Worm (Caenorhabditis elegans) whole organism, L2 larva: ENCODE results near the gene F27C8.2.

ENCODE experiments used
- dmd-4 ChIP-seq: sonication (generic microtip); optimal IDR thresholded peaks from 2 replicates; lab custom pipeline; 2017; ENCODE audit warnings: missing biosample characterization, missing genetic modification characterization
- lsy-2 ChIP-seq, 2 experiments: fragments of 150-350 bp in 1 of 2; sonication (generic microtip) in 1 of 2; optimal IDR thresholded peaks; 2 replicates each; lab custom pipeline; 2014 to 2017; ENCODE audit warnings: missing biosample characterization in 2 of 2, missing genetic modification characterization in 2 of 2
- mab-5 ChIP-seq: fragments of 150-350 bp; optimal IDR thresholded peaks from 2 replicates; lab custom pipeline; 2014; ENCODE audit warnings: missing biosample characterization, missing genetic modification characterization
- mdl-1 ChIP-seq, 2 experiments: fragments of 150-350 bp in 1 of 2; sonication (generic microtip) in 1 of 2; optimal IDR thresholded peaks; 2 replicates each; lab custom pipeline; 2017; ENCODE audit warnings: missing biosample characterization in 2 of 2, missing genetic modification characterization in 2 of 2
- nhr-11 ChIP-seq: fragments of 150-350 bp; optimal IDR thresholded peaks from 2 replicates; lab custom pipeline; 2014; ENCODE audit warnings: missing biosample characterization, missing genetic modification characterization
- nhr-6 ChIP-seq: fragments of 150-350 bp; optimal IDR thresholded peaks from 2 replicates; lab custom pipeline; 2014; ENCODE audit warnings: missing biosample characterization, missing genetic modification characterization
- unc-39 ChIP-seq: fragments of 150-350 bp; optimal IDR thresholded peaks from 2 replicates; lab custom pipeline; 2014; ENCODE audit warnings: missing biosample characterization, missing genetic modification characterization
- zag-1 ChIP-seq: fragments of 150-350 bp; optimal IDR thresholded peaks from 2 replicates; lab custom pipeline; 2014; ENCODE audit warnings: missing biosample characterization, missing genetic modification characterization
- ztf-11 ChIP-seq: sonication (generic microtip); optimal IDR thresholded peaks from 2 replicates; lab custom pipeline; 2017; ENCODE audit warnings: missing biosample characterization, missing genetic modification characterization
- ztf-4 ChIP-seq: fragments of 150-350 bp; optimal IDR thresholded peaks from 2 replicates; lab custom pipeline; 2014; ENCODE audit warnings: missing biosample characterization, missing genetic modification characterization

ce11 chrIV:9609095-9609494 is 12.9 kb downstream of the F27C8.2 start:
- no peak for TF ChIP-seq ztf-11 (tag; lab: Kevin White, UChicago)
- TF ChIP-seq mdl-1 (tag; optimal IDR thresholded peaks at IDR 0.05; lab: Kevin White, UChicago), result no peak
- no peak for TF ChIP-seq dmd-4
- no peak for TF ChIP-seq mab-5 (tag; lab: Kevin White, UChicago)
- no peak for TF ChIP-seq lsy-2 (tag; optimal IDR thresholded peaks at IDR 0.05; lab: Kevin White, UChicago)
- no peak for TF ChIP-seq zag-1
- no peak for TF ChIP-seq nhr-6 (tag; lab: Kevin White, UChicago)
- no peak for TF ChIP-seq ztf-4
- TF ChIP-seq nhr-11 (tag; lab: Kevin White, UChicago), result no peak
- no peak for TF ChIP-seq unc-39
